Worm (Caenorhabditis elegans) whole organism, mixed stage, embryonic: Measurements from ENCODE around the gene F18E2.15.

Experiments used
- ces-1 ChIP-seq: fragments of 150-350 bp; optimal IDR thresholded peaks from 2 replicates; lab custom pipeline; 2014; ENCODE audit warnings: missing biosample characterization, missing genetic modification reagents, missing genetic modification characterization
- cnd-1 ChIP-seq: fragments of 200-800 bp; sonication (Bioruptor generic); optimal IDR thresholded peaks from 2 replicates; lab custom pipeline; 2018; ENCODE audit warnings: mild to moderate bottlenecking, missing genetic modification characterization, missing compliant biosample characterization
- elt-3 ChIP-seq: fragments of 150-350 bp; optimal IDR thresholded peaks from 2 replicates; lab custom pipeline; 2014; ENCODE audit warnings: missing biosample characterization, missing genetic modification characterization
- flh-1 ChIP-seq: fragments of 200-800 bp; sonication (Bioruptor generic); optimal IDR thresholded peaks from 2 replicates; lab custom pipeline; 2018; ENCODE audit warnings: mild to moderate bottlenecking, missing genetic modification characterization, moderate library complexity, missing compliant biosample characterization
- mls-2 ChIP-seq: sonication (generic microtip); optimal IDR thresholded peaks from 2 replicates; lab custom pipeline; 2016; ENCODE audit warnings: mild to moderate bottlenecking, missing genetic modification characterization, moderate library complexity, missing compliant biosample characterization
- nhr-12 ChIP-seq: fragments of 150-350 bp; optimal IDR thresholded peaks from 2 replicates; lab custom pipeline; 2014; ENCODE audit warnings: missing biosample characterization, missing genetic modification characterization
- nhr-237 ChIP-seq: fragments of 150-350 bp; optimal IDR thresholded peaks from 2 replicates; lab custom pipeline; 2014; ENCODE audit warnings: missing biosample characterization, missing genetic modification characterization
- pha-4 ChIP-seq: fragments of 150-350 bp; optimal IDR thresholded peaks from 2 replicates; lab custom pipeline; 2018; ENCODE audit warnings: missing biosample characterization, missing genetic modification reagents, missing genetic modification characterization
- snpc-4 ChIP-seq: fragments of 150-350 bp; optimal IDR thresholded peaks from 2 replicates; lab custom pipeline; 2014; ENCODE audit warnings: missing biosample characterization, missing genetic modification characterization
- sptf-1 ChIP-seq: sonication (generic microtip); optimal IDR thresholded peaks from 2 replicates; lab custom pipeline; 2017; ENCODE audit warnings: mild to moderate bottlenecking, missing genetic modification characterization, moderate library complexity, missing compliant biosample characterization
- unc-39 ChIP-seq: fragments of 150-350 bp; optimal IDR thresholded peaks from 2 replicates; lab custom pipeline; 2014; ENCODE audit warnings: missing biosample characterization, missing genetic modification characterization
- unc-62 ChIP-seq: fragments of 150-350 bp; optimal IDR thresholded peaks from 2 replicates; lab custom pipeline; 2014; ENCODE audit warnings: missing biosample characterization, missing genetic modification reagents, missing genetic modification characterization
- zip-8 ChIP-seq: fragments of 150-350 bp; optimal IDR thresholded peaks from 2 replicates; lab custom pipeline; 2014; ENCODE audit warnings: missing biosample characterization, missing genetic modification characterization
- ztf-11 ChIP-seq: fragments of 150-350 bp; optimal IDR thresholded peaks from 2 replicates; lab custom pipeline; 2014; ENCODE audit warnings: missing biosample characterization, missing genetic modification characterization

- no peak for TF ChIP-seq ztf-11
- no peak for TF ChIP-seq mls-2
- TF ChIP-seq unc-62 = no peak
- TF ChIP-seq nhr-237 (tag; lab: Kevin White, UChicago) = no peak
- no peak for TF ChIP-seq elt-3
- no peak for TF ChIP-seq snpc-4 (tag; lab: Kevin White, UChicago)
- no peak for TF ChIP-seq zip-8 (tag; lab: Kevin White, UChicago)
- no peak for TF ChIP-seq flh-1
- no peak for TF ChIP-seq cnd-1 (tag; lab: Kevin White, UChicago)
- no peak for TF ChIP-seq pha-4
- TF ChIP-seq nhr-12 = no peak
- TF ChIP-seq unc-39 (tag; lab: Kevin White, UChicago) = no peak
- TF ChIP-seq ces-1 (GFP tag; lab: Kevin White, UChicago) = no peak
- no peak for TF ChIP-seq sptf-1 (tag; lab: Kevin White, UChicago)
These were observed 24.0 kb upstream of the F18E2.15 start, which contains the start of gene sre-20 for ce11 chrV:12784861-12785260.
